Fruit fly (Drosophila melanogaster) whole organism: ENCODE data around the gene CG31909.

Experiments used
- CG8478 ChIP-seq: fragments of >200 bp; optimal IDR thresholded peaks from 2 replicates; lab custom pipeline; 2018; ENCODE audit warnings: inconsistent platforms
- Dll ChIP-seq: fragments of >200 bp; optimal IDR thresholded peaks from 2 replicates; lab custom pipeline; 2017
- EcR ChIP-seq, 2 experiments: fragments of >200 bp; optimal IDR thresholded peaks; 2 replicates each; lab custom pipeline; 2017; ENCODE audit warnings: missing biosample characterization in 2 of 2, missing genetic modification characterization in 2 of 2, missing genetic modification reagents in 2 of 2
- pan ChIP-seq: fragments of >200 bp; optimal IDR thresholded peaks from 2 replicates; lab custom pipeline; 2017
- psq ChIP-seq: fragments of >200 bp; optimal IDR thresholded peaks from 2 replicates; lab custom pipeline; 2017
- usp ChIP-seq: fragments of >200 bp; optimal IDR thresholded peaks from 2 replicates; lab custom pipeline; 2017; ENCODE audit warnings: missing biosample characterization, missing genetic modification characterization, mixed read lengths

DNA sequence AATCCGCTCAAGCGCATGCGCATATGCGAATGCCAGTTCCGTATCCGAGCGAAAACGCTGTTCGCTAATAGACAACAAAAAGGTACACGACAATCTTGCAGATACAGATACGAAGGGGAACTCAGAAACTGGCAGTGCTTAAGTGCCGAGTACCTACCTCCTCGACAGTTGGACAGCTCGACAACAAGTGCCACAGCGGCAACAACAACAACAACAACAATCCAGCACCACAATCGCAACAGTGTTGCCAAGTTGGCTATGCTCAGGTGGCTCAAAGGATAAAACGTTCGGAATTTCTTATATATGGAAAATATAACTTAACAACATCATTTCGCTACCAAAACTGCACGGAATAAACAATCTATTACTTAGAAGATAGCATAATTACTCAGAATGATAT is 32.6 kb downstream of the CG31909 start:
- TF ChIP-seq Dll: no peak
- TF ChIP-seq pan (lab: Kevin White, UChicago): no peak
- no peak for TF ChIP-seq usp
- TF ChIP-seq CG8478 (lab: Kevin White, UChicago): no peak
- TF ChIP-seq psq (lab: Kevin White, UChicago): no peak
- no peak for TF ChIP-seq EcR (GFP tag; optimal IDR thresholded peaks at IDR 0.05; lab: Kevin White, UChicago)
